Worm (Caenorhabditis elegans): ENCODE measurements around the gene Y4C6A.4.

DNA sequence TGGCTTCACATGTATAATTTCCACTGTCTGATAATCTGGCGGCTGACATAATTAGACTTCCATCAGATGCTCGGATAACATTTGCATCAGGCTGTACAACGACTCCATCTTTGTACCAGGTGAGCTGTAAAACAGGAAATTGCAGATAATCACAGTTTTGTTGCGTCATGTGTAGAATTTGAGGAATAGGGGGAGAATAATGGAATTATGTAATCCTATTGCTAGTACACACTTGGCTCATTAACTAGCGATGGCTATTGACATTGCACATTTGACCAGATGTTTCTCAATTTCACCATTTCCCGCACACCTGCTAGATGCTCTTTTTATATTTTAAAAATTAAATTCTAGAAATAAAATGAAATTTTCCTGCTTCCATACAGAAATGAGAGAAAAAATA lies 48.6 kb downstream of the Y4C6A.4 start:
- TF ChIP-seq flt-1 (GFP tag; IDR thresholded peaks at IDR 0.05) (no peak), ztf-29 (GFP tag; IDR thresholded peaks at IDR 0.05) (no peak), tab-1 (GFP tag; IDR thresholded peaks at IDR 0.05) (no peak), ref-1 (GFP tag; conservative IDR thresholded peaks at IDR 0.05) (no peak)

All from whole organism, midembryonic.